Worm (Caenorhabditis elegans) whole organism, L4/young adult: ENCODE results near the gene zag-1.

Experiments used
- W03F9.2 ChIP-seq: fragments of 150-350 bp; optimal IDR thresholded peaks from 2 replicates; lab custom pipeline; 2014; ENCODE audit warnings: missing biosample characterization, missing genetic modification characterization
- dao-5 ChIP-seq: sonication (generic microtip); optimal IDR thresholded peaks from 2 replicates; lab custom pipeline; 2016; ENCODE audit warnings: missing genotype, missing genetic modification characterization, moderate library complexity, missing compliant biosample characterization
- him-1 ChIP-seq: sonication (generic microtip); optimal IDR thresholded peaks from 2 replicates; lab custom pipeline; 2016; ENCODE audit warnings: missing genotype, missing genetic modification reagents, missing genetic modification characterization, missing compliant biosample characterization

Gene zag-1

DNA sequence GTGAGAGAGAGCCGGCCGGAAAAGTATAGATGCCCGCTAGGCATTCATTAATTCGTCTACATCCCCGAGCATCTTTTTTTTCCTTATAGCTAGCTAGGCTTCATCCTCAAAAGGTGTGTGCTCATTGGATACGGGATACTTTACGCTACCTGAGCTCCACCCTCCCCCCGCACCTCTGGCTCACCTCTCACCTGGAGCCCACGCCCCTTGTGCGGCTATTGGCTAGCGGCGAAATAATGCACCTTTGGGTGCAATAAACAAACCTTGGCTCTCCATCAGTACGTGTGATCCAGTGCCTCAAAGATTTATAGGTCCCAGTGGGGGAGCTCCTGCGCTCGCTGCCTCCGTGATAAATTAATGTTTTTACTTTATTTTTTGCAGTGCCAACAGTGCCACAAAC is 547 bp downstream of the zag-1 start:
- TF ChIP-seq dao-5 (tag; lab: Kevin White, UChicago): no peak
- no peak for TF ChIP-seq W03F9.2 (tag; lab: Kevin White, UChicago)

DNA sequence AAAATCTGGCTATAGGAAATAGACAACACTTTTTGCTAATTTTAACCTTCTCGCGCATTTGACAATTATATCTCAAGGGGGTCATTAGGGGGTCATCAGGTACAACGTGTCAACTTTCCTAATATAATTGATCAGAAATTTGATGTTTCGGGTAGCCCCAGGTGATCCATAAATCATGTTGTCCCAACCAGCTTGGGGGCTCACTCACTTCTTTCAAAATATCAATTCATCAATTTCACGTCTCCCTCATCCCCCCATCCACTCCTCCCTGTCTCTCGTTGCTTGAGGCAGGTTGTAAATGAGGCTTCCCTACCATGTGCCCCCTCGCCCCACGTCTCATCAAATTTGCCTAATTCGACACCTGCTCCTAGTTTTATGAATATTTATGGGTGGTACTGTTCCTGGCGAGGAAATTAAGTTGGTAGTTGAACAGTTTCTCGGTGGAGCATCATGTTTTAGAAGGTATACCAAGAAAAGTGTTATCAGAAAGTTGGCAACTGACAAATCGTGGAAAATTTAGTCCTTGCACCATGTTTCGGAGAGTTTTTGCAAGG is 2.4 kb downstream of the zag-1 start:
- TF ChIP-seq him-1 (tag; lab: Kevin White, UChicago) (no peak), dao-5 (tag; lab: Kevin White, UChicago) (no peak), W03F9.2 (tag; lab: Kevin White, UChicago) (no peak)

DNA sequence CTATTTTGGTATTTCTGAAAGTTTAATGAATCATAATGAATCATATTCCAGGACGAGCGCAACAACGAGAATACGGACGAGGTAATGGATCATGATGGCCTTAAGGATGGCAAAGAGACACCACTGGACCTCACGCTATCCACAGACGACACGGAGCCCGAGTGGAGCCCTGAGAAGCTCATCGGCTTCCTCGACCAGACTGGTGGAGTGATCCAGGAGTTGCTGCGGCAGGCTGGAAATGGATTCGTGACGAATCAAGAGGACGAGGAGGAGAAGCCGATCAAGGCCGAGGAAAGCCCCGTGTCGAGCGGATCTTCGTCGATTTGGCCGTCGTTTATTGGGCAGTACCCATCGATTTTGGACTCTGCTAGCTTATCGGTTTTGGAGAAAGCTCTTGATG is 3.9 kb downstream of the zag-1 start:
- TF ChIP-seq dao-5 (tag; lab: Kevin White, UChicago) (no peak), W03F9.2 (tag; lab: Kevin White, UChicago) (no peak), him-1 (tag; lab: Kevin White, UChicago) (no peak)

DNA sequence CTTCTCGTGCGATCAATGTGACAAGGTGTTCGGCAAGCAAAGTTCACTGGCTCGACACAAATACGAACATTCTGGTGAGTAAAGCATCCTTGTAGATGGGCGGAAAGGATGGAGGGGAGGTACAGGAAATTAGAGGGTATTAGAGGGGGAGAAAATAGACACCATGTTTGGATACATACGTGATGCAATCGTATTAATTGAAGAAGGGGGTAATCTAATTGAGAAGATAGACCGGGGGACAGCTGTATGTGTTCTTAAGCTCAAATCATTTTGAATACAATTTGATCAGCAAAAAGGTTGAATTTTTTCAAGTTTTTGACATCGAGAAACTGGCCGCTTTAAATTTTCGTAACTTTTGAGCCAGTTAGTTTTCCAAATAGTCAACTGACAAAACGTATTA is 4.8 kb downstream of the zag-1 start:
- TF ChIP-seq dao-5 (tag; lab: Kevin White, UChicago) (no peak), W03F9.2 (tag; lab: Kevin White, UChicago) (no peak), him-1 (tag; lab: Kevin White, UChicago) (no peak)

DNA sequence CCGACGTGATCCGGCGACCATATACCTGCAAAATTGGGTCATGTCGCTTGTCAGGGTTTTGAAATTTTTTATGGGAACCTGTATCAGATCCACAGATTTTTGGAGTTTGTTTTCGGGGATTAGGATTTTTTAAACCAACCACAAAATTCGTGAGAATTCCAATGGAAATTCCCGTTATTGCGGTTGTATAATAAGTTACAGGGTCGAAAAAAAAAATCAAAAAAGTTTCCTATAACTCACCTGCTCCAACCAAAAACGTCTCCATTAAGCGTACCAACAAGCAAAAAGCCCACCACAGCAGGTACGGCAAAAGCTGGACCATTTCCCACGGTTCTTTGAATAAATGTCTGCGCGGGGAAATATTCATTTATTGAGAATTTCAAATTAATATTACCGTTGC is 7.3 kb downstream of the zag-1 start:
- no peak for TF ChIP-seq dao-5 (tag; lab: Kevin White, UChicago)
- no peak for TF ChIP-seq him-1 (tag; lab: Kevin White, UChicago)
- TF ChIP-seq W03F9.2 (tag; lab: Kevin White, UChicago): no peak

DNA sequence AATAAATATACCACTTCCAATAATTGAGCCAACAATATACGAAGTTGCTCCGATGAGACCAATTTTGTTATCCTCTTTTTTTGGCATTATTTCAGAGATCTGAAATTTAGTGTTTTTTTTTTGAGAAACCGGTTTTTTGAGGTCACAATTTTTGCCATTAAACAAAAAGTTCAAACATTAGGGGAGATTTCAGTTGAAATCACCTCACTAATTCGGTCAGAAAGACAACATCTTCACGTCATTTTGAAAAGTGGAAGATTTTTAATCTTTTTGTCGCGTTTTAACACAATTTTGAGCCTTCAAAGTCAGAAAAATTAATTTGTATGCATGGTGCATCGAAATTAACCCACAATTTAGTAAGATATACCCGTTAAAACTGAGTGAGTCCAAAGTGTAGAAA is 9.3 kb downstream of the zag-1 start, which contains the start of gene aat-8:
Gene aat-8, minus strand, starts transcription at position 101 of the 400 bp plus-strand sequence.
- TF ChIP-seq W03F9.2 (tag; lab: Kevin White, UChicago) (no peak), him-1 (tag; lab: Kevin White, UChicago) (no peak), dao-5 (tag; lab: Kevin White, UChicago) (no peak)

DNA sequence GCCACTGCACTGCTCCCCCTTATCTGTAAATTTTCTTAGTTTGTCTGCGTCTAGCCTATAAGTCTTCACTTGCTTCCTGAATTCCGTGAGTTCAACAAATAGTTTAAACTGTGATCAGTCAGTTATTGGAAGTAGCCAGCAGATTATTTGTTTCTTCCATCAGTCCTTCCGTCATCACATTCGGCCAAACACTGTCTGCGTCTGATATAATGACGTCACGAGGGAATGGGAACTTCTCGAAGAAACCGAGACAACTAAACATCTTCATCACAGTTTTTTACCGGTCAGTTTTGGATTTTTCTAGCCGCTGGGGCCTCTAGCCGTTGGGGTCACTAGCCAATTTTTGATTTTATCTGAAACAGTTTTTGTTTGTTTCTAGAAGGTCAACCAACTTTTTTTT is 10.4 kb downstream of the zag-1 start:
- no peak for TF ChIP-seq W03F9.2 (tag; lab: Kevin White, UChicago)
- TF ChIP-seq dao-5 (tag; lab: Kevin White, UChicago): no peak
- TF ChIP-seq him-1 (tag; lab: Kevin White, UChicago): no peak

DNA sequence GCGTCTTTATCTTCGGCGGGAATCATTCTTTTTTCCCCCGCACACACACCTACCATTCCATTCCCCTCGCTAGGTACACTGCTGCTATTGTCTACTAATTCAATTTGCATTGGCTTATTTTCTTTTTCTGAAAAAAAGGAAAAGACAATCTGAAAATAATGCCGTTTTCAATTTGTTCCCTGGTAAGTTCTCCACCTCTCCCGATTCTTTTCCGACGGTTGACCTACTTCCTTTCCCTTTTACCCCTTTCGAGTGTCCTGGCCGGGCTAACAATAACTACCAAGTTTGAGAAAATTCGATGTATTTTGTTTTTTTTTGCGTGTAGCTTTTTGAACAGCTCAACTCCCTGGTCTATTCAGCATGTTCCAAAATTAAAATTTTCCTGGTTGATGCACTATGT is 11.6 kb downstream of the zag-1 start, which contains the start of gene F37C4.4:
Gene F37C4.4, plus strand, starts transcription at position 58 of the 400 bp plus-strand sequence.
- TF ChIP-seq W03F9.2 (tag; lab: Kevin White, UChicago) (no peak), him-1 (tag; lab: Kevin White, UChicago) (no peak), dao-5 (tag; lab: Kevin White, UChicago) (no peak)

DNA sequence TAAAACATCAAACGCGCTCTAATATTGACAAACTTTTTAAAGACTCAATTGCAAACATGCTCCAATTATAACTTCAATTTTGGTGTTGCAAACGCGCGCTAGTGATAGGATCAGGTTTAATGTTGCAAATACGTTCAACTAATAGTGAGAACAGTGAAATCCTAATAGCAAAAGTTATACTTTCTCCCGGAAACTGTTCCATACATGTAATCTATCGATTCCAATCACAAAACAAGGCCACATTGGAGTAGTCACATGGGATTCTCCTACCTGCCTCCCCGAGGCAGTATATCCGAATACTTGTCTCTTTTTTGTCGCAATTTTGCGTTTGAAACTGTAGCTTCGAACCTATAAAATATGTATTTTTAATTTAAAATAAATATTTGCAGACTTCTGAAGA is 14.2 kb downstream of the zag-1 start:
- TF ChIP-seq W03F9.2 (tag; lab: Kevin White, UChicago): no peak
- no peak for TF ChIP-seq dao-5 (tag; lab: Kevin White, UChicago)
- no peak for TF ChIP-seq him-1 (tag; lab: Kevin White, UChicago)

DNA sequence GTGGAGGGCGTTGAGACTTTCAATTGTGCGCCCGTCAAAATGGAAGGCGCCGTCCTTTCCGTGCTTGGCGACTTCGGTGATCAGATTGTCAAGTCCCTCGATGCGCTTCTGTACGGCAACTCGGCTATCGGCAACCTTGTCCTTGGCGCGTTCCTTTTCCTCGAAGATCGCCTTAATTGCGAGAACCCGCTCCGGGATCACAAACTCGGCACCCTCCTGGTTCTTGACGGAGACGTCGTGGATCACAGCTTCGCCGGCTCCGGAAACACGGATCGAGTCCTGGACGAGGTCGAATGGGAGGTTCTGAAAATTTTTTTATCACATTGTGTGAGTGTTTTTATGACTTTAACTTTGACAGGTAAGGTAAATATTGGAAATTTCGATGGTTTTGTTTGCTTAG is 17.6 kb downstream of the zag-1 start:
- TF ChIP-seq him-1 (tag; lab: Kevin White, UChicago) (no peak), dao-5 (tag; lab: Kevin White, UChicago) (no peak), W03F9.2 (tag; lab: Kevin White, UChicago) (no peak)

DNA sequence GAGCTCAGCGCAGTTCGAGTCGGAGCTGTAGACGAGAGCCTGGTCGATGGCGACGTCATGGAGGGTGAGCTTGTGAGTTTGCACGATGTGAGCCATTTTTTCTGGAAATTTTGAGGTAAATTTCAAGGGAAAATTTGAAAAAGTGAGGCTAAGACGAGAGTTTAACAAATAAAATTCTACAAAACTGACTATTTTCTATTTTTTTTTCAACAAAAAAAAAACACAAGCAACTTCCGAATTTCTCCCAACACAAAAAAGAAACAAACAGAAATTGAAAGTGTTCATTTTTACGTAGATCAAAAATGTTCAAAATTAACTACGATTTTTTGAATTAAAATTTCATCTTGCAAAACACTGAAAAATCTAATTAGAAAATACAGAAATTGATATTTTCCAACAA is 18.1 kb downstream of the zag-1 start, which contains the start of gene F37C4.5:
Gene F37C4.5, minus strand, starts transcription at position 101 of the 400 bp plus-strand sequence.
- TF ChIP-seq him-1 (tag; lab: Kevin White, UChicago): no peak

DNA sequence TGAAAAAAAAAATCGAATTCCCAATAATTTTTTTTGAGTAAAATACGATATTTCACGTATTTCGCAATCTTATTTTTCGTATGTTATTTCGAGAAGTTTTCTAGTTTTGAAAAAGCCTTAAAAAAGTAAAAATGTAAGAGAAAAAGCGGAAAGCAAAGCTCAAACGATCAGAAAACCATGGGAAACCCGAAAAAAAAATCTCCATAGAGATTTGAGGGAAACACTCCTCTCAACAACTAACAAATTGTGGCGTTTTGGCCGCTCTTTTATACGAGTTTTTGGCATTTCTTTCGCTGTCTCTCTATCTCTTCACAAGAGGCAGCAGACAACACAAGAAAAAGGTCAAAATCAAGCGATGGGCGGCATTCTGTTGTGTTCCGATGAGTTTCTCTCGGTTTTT is 18.8 kb downstream of the zag-1 start:
- no peak for TF ChIP-seq W03F9.2 (tag; lab: Kevin White, UChicago)
- TF ChIP-seq dao-5 (tag; lab: Kevin White, UChicago): no peak
- no peak for TF ChIP-seq him-1 (tag; lab: Kevin White, UChicago)

DNA sequence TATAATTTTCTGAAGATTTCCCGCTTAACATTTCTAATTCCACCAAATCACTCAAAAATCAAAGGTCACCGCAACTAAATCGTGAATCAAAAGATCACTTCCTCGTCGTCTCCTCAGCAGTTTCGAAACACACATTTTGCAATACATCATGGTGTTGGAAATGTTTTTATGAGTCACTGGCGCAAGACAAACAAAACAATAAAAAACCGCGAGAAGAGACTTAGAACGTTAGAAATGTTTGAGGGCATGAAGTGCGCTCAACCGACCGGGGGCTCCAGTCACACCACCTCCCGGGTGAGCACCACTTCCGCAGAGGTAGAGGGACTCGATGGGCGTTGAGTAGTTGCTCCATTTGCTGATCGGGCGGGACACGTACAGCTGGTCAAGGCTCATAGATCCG is 19.6 kb downstream of the zag-1 start:
- TF ChIP-seq W03F9.2 (tag; lab: Kevin White, UChicago): no peak

DNA sequence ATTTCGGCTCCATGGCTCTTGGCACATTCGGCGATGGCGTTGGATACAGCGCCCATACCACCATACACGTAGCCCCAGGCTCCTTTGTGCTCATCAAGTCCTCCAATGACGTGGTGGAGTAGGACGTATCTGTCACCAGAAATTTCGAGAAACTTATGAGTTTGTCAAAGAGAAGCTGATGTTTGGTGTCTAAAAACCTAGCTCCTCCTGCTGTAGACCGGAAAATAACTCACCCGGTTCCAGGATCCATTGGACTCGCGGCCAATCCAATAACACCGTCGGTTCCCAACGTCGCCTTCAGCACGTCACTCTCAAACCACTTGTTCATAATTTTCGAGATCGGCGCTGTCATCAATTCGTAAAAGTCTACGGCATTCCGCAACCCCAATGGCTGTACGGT is 21.3 kb downstream of the zag-1 start:
- TF ChIP-seq W03F9.2 (tag; lab: Kevin White, UChicago): no peak
- no peak for TF ChIP-seq dao-5 (tag; lab: Kevin White, UChicago)
- no peak for TF ChIP-seq him-1 (tag; lab: Kevin White, UChicago)
